Worm (Caenorhabditis elegans) whole organism, young adult: ENCODE data around the gene acdh-12.

ENCODE experiments used
- B0019.2 ChIP-seq: fragments of 200-800 bp; sonication (Bioruptor generic); conservative IDR thresholded peaks from 2 replicates; pipeline ENCODE4 v1.3.6; 2022; ENCODE audit warnings: missing genetic modification reagents, missing genetic modification characterization, missing compliant biosample characterization
- B0035.1 ChIP-seq: sonication (generic microtip); optimal IDR thresholded peaks from 2 replicates; lab custom pipeline; 2016; ENCODE audit warnings: missing genetic modification characterization, mild to moderate bottlenecking, missing compliant biosample characterization, missing genotype, missing genetic modification reagents
- F39B2.1 ChIP-seq: fragments of 200-800 bp; sonication (Bioruptor generic); IDR thresholded peaks from 2 replicates; pipeline ENCODE4 v1.3.6; 2022; ENCODE audit warnings: missing genetic modification reagents, missing genetic modification characterization, missing compliant biosample characterization
- K12H6.12 ChIP-seq: fragments of 200-800 bp; sonication (Bioruptor generic); optimal IDR thresholded peaks from 2 replicates; lab custom pipeline; 2018; ENCODE audit warnings: mild to moderate bottlenecking, missing genetic modification characterization, missing compliant biosample characterization
- T26A5.8 ChIP-seq: sonication (generic microtip); optimal IDR thresholded peaks from 2 replicates; lab custom pipeline; 2016; ENCODE audit warnings: missing genetic modification characterization, missing compliant biosample characterization
- Y53G8AR.9 ChIP-seq: fragments of 200-800 bp; sonication (Bioruptor generic); conservative IDR thresholded peaks from 2 replicates; pipeline ENCODE4 v1.3.6; 2022; ENCODE audit warnings: missing genetic modification reagents, missing genetic modification characterization, missing compliant biosample characterization
- Y79H2A.3 ChIP-seq: fragments of 200-800 bp; sonication (Bioruptor generic); conservative IDR thresholded peaks from 2 replicates; pipeline ENCODE4 v1.3.6; 2022; ENCODE audit warnings: missing genetic modification reagents, missing genetic modification characterization, missing compliant biosample characterization
- Y95B8A.8 ChIP-seq: fragments of 200-800 bp; sonication (Bioruptor generic); IDR thresholded peaks from 2 replicates; pipeline ENCODE4 v1.3.6; 2022; ENCODE audit warnings: missing genetic modification reagents, missing genetic modification characterization, missing compliant biosample characterization
- ZK185.1 ChIP-seq: sonication (generic microtip); optimal IDR thresholded peaks from 2 replicates; lab custom pipeline; 2016; ENCODE audit warnings: mild to moderate bottlenecking, missing genetic modification characterization, missing compliant biosample characterization; ENCODE audit not compliant: poor library complexity, severe bottlenecking
- ama-1 ChIP-seq, 3 experiments: fragments of 150-350 bp in 1 of 3; sonication (generic microtip) in 2 of 3; optimal IDR thresholded peaks; 2 replicates each; lab custom pipeline; 2014 to 2018; ENCODE audit warnings: missing biosample characterization in 2 of 3, missing genetic modification characterization in 2 of 3, missing genetic modification reagents in 2 of 3
- athp-1 ChIP-seq: sonication (generic microtip); optimal IDR thresholded peaks from 2 replicates; lab custom pipeline; 2017; ENCODE audit warnings: mild to moderate bottlenecking, missing genetic modification characterization, missing compliant biosample characterization
- attf-5 ChIP-seq: fragments of 200-800 bp; sonication (Bioruptor generic); optimal IDR thresholded peaks from 2 replicates; lab custom pipeline; 2018; ENCODE audit warnings: mild to moderate bottlenecking, missing genetic modification characterization, missing compliant biosample characterization
- attf-6 ChIP-seq: fragments of 200-800 bp; sonication (Bioruptor generic); IDR thresholded peaks from 2 replicates; pipeline ENCODE4 v1.3.6; 2022; ENCODE audit warnings: missing genetic modification reagents, missing genetic modification characterization, missing compliant biosample characterization
- bed-1 ChIP-seq: fragments of 200-800 bp; sonication (Bioruptor generic); IDR thresholded peaks from 2 replicates; pipeline ENCODE4 v1.3.6; 2022; ENCODE audit warnings: missing genetic modification reagents, missing genetic modification characterization, missing compliant biosample characterization
- bed-2 ChIP-seq: fragments of 200-800 bp; sonication (Bioruptor generic); IDR thresholded peaks from 2 replicates; pipeline ENCODE4 v1.3.6; 2022; ENCODE audit warnings: missing genetic modification reagents, missing genetic modification characterization, missing compliant biosample characterization
- cebp-2 ChIP-seq: fragments of 200-800 bp; sonication (Bioruptor generic); IDR thresholded peaks from 2 replicates; pipeline ENCODE4 v1.3.6; 2022; ENCODE audit warnings: missing genetic modification characterization, missing compliant biosample characterization
- ceh-27 ChIP-seq: fragments of 200-800 bp; sonication (Bioruptor generic); optimal IDR thresholded peaks from 2 replicates; lab custom pipeline; 2018; ENCODE audit warnings: mild to moderate bottlenecking, missing genetic modification characterization, moderate library complexity, missing compliant biosample characterization
- ceh-91 ChIP-seq: fragments of 200-800 bp; sonication (Bioruptor generic); IDR thresholded peaks from 2 replicates; pipeline ENCODE4 v1.3.6; 2022; ENCODE audit warnings: missing genetic modification reagents, missing genetic modification characterization, missing compliant biosample characterization
- dox-1 ChIP-seq: fragments of 200-800 bp; sonication (Bioruptor generic); IDR thresholded peaks from 2 replicates; pipeline ENCODE4 v1.3.6; 2022; ENCODE audit warnings: missing genetic modification reagents, missing genetic modification characterization, missing compliant biosample characterization
- dpff-1 ChIP-seq: sonication (generic microtip); optimal IDR thresholded peaks from 2 replicates; lab custom pipeline; 2017; ENCODE audit warnings: mild to moderate bottlenecking, missing genetic modification characterization, missing compliant biosample characterization
- dpl-1 ChIP-seq: fragments of 150-350 bp; optimal IDR thresholded peaks from 2 replicates; lab custom pipeline; 2014; ENCODE audit warnings: missing biosample characterization, missing genetic modification reagents, missing genetic modification characterization
- efl-1 ChIP-seq: fragments of 150-350 bp; optimal IDR thresholded peaks from 2 replicates; lab custom pipeline; 2014; ENCODE audit warnings: missing biosample characterization, missing genetic modification reagents, missing genetic modification characterization
- ekl-4 ChIP-seq: fragments of 200-800 bp; sonication (Bioruptor generic); IDR thresholded peaks from 2 replicates; pipeline ENCODE4 v1.3.6; 2022; ENCODE audit warnings: missing genetic modification reagents, missing genetic modification characterization, missing compliant biosample characterization
- gei-17 ChIP-seq: fragments of 200-800 bp; sonication (Bioruptor generic); optimal IDR thresholded peaks from 2 replicates; lab custom pipeline; 2018; ENCODE audit warnings: mild to moderate bottlenecking, missing genetic modification characterization, missing compliant biosample characterization
- hlh-26 ChIP-seq: fragments of 200-800 bp; sonication (Bioruptor generic); conservative IDR thresholded peaks from 2 replicates; pipeline ENCODE4 v1.3.6; 2022; ENCODE audit warnings: missing genetic modification reagents, missing genetic modification characterization, missing compliant biosample characterization
- hmg-20 ChIP-seq: fragments of 200-800 bp; sonication (Bioruptor generic); IDR thresholded peaks from 2 replicates; pipeline ENCODE4 v1.3.6; 2022; ENCODE audit warnings: missing genetic modification reagents, missing genetic modification characterization, missing compliant biosample characterization
- hsf-1 ChIP-seq: fragments of 200-800 bp; sonication (Bioruptor generic); IDR thresholded peaks from 2 replicates; pipeline ENCODE4 v1.3.6; 2022; ENCODE audit warnings: missing genetic modification reagents, missing genetic modification characterization, missing compliant biosample characterization
- lin-26 ChIP-seq: fragments of 200-800 bp; sonication (Bioruptor generic); IDR thresholded peaks from 2 replicates; pipeline ENCODE4 v1.3.6; 2022; ENCODE audit warnings: missing genetic modification reagents, missing genetic modification characterization, missing compliant biosample characterization
- lin-35 ChIP-seq, 3 experiments: fragments of 150-350 bp in 2 of 3; sonication (generic microtip) in 1 of 3; optimal IDR thresholded peaks; 2 replicates each; lab custom pipeline; 2014 to 2018; ENCODE audit warnings: missing biosample characterization in 3 of 3, missing genetic modification characterization in 3 of 3, missing genetic modification reagents in 3 of 3
- mcd-1 ChIP-seq: fragments of 200-800 bp; sonication (Bioruptor generic); IDR thresholded peaks from 2 replicates; pipeline ENCODE4 v1.3.6; 2022; ENCODE audit warnings: missing genetic modification reagents, missing genetic modification characterization, missing compliant biosample characterization
- nfyb-1 ChIP-seq: fragments of 200-800 bp; sonication (Bioruptor generic); IDR thresholded peaks from 2 replicates; pipeline ENCODE4 v1.3.6; 2022; ENCODE audit warnings: missing genetic modification reagents, missing genetic modification characterization, missing compliant biosample characterization
- nhr-179 ChIP-seq: sonication (generic microtip); optimal IDR thresholded peaks from 2 replicates; lab custom pipeline; 2016; ENCODE audit warnings: mild to moderate bottlenecking, missing genetic modification characterization, missing compliant biosample characterization
- nhr-90 ChIP-seq: sonication (generic microtip); optimal IDR thresholded peaks from 2 replicates; lab custom pipeline; 2016; ENCODE audit warnings: missing genotype, mild to moderate bottlenecking, missing genetic modification characterization, missing compliant biosample characterization
- pbrm-1 ChIP-seq: fragments of 200-800 bp; sonication (Bioruptor generic); IDR thresholded peaks from 2 replicates; pipeline ENCODE4 v1.3.6; 2022; ENCODE audit warnings: missing genetic modification reagents, missing genetic modification characterization, missing compliant biosample characterization
- rpc-1 ChIP-seq, 2 experiments: fragments of 150-350 bp in 1 of 2; sonication (generic microtip) in 1 of 2; optimal IDR thresholded peaks; 2 replicates each; lab custom pipeline; 2014 to 2018; ENCODE audit warnings: missing biosample characterization in 1 of 2, missing genetic modification characterization in 1 of 2, missing genetic modification reagents in 1 of 2, missing genotype in 1 of 2
- snpc-1.3 ChIP-seq: sonication (generic microtip); optimal IDR thresholded peaks from 2 replicates; lab custom pipeline; 2017; ENCODE audit warnings: missing genetic modification characterization, mild to moderate bottlenecking, missing compliant biosample characterization, antibody characterized with exemption, moderate library complexity, missing genotype, missing genetic modification reagents; ENCODE audit not compliant: insufficient read depth
- unc-62 ChIP-seq: fragments of 150-350 bp; optimal IDR thresholded peaks from 2 replicates; lab custom pipeline; 2014; ENCODE audit warnings: missing biosample characterization, missing genetic modification reagents, missing genetic modification characterization
- xnd-1 ChIP-seq: sonication (generic microtip); optimal IDR thresholded peaks from 2 replicates; lab custom pipeline; 2016; ENCODE audit warnings: missing genotype, missing genetic modification reagents, missing genetic modification characterization, missing compliant biosample characterization
- ztf-22 ChIP-seq: fragments of 200-800 bp; sonication (Bioruptor generic); optimal IDR thresholded peaks from 2 replicates; lab custom pipeline; 2018; ENCODE audit warnings: mild to moderate bottlenecking, missing genetic modification characterization, moderate library complexity, missing compliant biosample characterization
- ztf-25 ChIP-seq: fragments of 200-800 bp; sonication (Bioruptor generic); IDR thresholded peaks from 2 replicates; pipeline ENCODE4 v1.3.6; 2022; ENCODE audit warnings: missing genetic modification reagents, missing genetic modification characterization, missing compliant biosample characterization
- ztf-28 ChIP-seq: fragments of 200-800 bp; sonication (Bioruptor generic); IDR thresholded peaks from 2 replicates; pipeline ENCODE4 v1.3.6; 2022; ENCODE audit warnings: missing genetic modification reagents, missing genetic modification characterization, missing compliant biosample characterization

Gene acdh-12

ce11 chrII:7189120-7189519 lies 6.3 kb downstream of the acdh-12 start, which contains the start of gene E04F6.4:
E04F6.4 (plus strand) TSS chrII:7189420.
- TF ChIP-seq ekl-4 (GFP tag; lab: Robert Waterston, UW) (no peak), bed-1 (no peak), ztf-25 (GFP tag; lab: Robert Waterston, UW) (no peak), rpc-1 (optimal IDR thresholded peaks at IDR 0.05; lab: Kevin White, UChicago) (no peak), rpc-1 (tag; optimal IDR thresholded peaks at IDR 0.05; lab: Kevin White, UChicago) (no peak), nhr-90 (tag; lab: Kevin White, UChicago) (no peak), B0035.1 (no peak), nhr-179 (tag; lab: Kevin White, UChicago) (no peak), Y53G8AR.9 (GFP tag; lab: Robert Waterston, UW) (no peak), pbrm-1 (GFP tag; lab: Robert Waterston, UW) (no peak), unc-62 (GFP tag; lab: Kevin White, UChicago) (no peak), lin-35 (GFP tag; optimal IDR thresholded peaks at IDR 0.05; lab: Kevin White, UChicago) (no peak), Y79H2A.3 (GFP tag; lab: Robert Waterston, UW) (no peak), T26A5.8 (tag; lab: Kevin White, UChicago) (no peak), mcd-1 (GFP tag; lab: Robert Waterston, UW) (no peak), efl-1 (no peak), ceh-27 (no peak), snpc-1.3 (no peak), cebp-2 (GFP tag; lab: Robert Waterston, UW) (no peak)

DNA sequence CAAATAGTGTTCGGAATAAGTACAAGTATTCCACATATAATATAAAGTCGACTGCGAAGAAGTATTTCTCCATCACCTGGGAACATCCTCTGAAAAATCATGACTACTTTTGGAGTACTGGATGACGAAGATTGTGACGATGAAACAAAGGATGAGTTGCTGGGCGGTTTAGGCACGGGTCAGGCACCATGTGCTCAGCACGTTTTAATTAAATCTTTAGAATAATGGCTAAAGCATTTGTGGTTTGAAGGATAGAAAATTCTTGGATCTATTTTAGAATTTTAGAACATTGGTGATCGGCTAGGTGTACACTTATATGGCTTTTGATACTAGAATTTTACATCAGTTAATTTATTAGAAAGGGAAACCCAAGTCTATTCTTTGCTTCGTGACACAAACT lies 8.3 kb downstream of the acdh-12 start, which contains the start of gene C27H5.6:
TSS of gene C27H5.6 (minus strand) at position 101 of the 400 bp plus-strand sequence.
- TF ChIP-seq dox-1 = no peak
- TF ChIP-seq hsf-1 (GFP tag; lab: Robert Waterston, UW) = no peak
- no peak for TF ChIP-seq xnd-1 (tag; lab: Kevin White, UChicago)
- TF ChIP-seq ZK185.1 (tag; lab: Kevin White, UChicago) = no peak
- no peak for TF ChIP-seq hlh-26 (GFP tag; lab: Robert Waterston, UW)
- TF ChIP-seq nfyb-1 (GFP tag; lab: Robert Waterston, UW) = no peak

- TF ChIP-seq Y95B8A.8 (no peak), K12H6.12 (no peak), hsf-1 (GFP tag; lab: Robert Waterston, UW) (no peak), ztf-28 (GFP tag; lab: Robert Waterston, UW) (no peak), dox-1 (no peak), ekl-4 (GFP tag; lab: Robert Waterston, UW) (no peak), ama-1 (optimal IDR thresholded peaks at IDR 0.05; lab: Kevin White, UChicago) (no peak), ama-1 (GFP tag; optimal IDR thresholded peaks at IDR 0.05; lab: Kevin White, UChicago) (no peak), attf-5 (no peak), hmg-20 (GFP tag; lab: Robert Waterston, UW) (no peak), lin-26 (no peak)
Measured at ce11 chrII:7186117-7186516, 9.3 kb downstream of the acdh-12 start.

DNA sequence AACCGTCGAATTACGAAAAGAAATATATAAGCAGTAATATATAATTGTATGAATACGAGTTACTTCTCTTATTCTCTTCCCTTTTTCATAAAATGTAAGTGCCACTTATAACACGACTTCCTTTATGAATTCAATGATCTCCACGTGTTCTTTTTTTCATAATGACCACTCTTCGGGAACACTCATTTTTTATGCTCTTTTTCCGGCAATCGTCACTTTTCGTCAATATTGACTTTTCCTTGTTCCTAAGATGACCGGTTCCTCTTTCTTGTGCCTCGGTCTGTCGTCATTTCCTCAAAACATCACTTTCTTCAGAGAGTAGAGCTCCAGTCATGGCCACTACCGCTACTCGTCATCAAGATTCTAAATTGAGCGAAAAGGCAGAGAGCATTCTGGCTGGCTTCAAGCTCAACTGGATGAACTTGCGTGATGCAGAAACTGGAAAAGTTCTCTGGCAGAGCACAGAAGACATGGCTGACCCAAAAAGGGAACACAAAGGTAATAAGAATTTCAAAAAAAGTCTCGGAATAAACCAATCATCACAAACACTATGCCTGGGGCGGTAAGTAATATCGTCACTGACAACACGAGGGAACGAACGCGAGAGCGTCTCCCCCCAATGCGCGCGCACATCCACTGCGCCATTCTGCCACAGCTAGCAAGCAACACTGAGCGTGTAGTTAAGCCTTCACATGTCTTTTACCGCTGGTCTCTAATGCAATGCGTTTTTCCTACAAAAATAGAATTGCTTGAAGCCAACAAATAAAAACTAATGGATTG lies 11.8 kb downstream of the acdh-12 start, which contains the start of gene pdl-1:
TSS of gene pdl-1 (plus strand) at position 309 of the 780 bp plus-strand sequence.
- peak; percentile 58; the same call in 1 of the 2 replicates for TF ChIP-seq Y53G8AR.9 (GFP tag; lab: Robert Waterston, UW)
- 0 out of 2 replicates have a peak, but pooled peaks have one; percentile 26 for TF ChIP-seq B0019.2
- peak; percentile 39 for TF ChIP-seq gei-17
- TF ChIP-seq attf-5 = peak; percentile 82
- TF ChIP-seq attf-6 (GFP tag; lab: Robert Waterston, UW) = no peak; the same call in none of the 2 replicates
- peak; percentile 84 for TF ChIP-seq athp-1 (tag; lab: Kevin White, UChicago)
- peak; percentile 99 for TF ChIP-seq rpc-1 (optimal IDR thresholded peaks at IDR 0.05; lab: Kevin White, UChicago)
- TF ChIP-seq rpc-1 (tag; optimal IDR thresholded peaks at IDR 0.05; lab: Kevin White, UChicago) = peak; percentile 98
- no peak for TF ChIP-seq dpl-1 (GFP tag; lab: Kevin White, UChicago)
- no peak for TF ChIP-seq ceh-91 (GFP tag; lab: Robert Waterston, UW)
- peak; percentile 88 for TF ChIP-seq pbrm-1 (GFP tag; lab: Robert Waterston, UW)
- peak; percentile 44 for TF ChIP-seq ztf-22
- TF ChIP-seq F39B2.1 = no peak
- peak; percentile 94 for TF ChIP-seq bed-1
- no peak for TF ChIP-seq bed-2 (GFP tag; lab: Robert Waterston, UW)
- TF ChIP-seq dpff-1 (tag; lab: Kevin White, UChicago) = peak; percentile 13
